Fruit fly (Drosophila melanogaster): ENCODE measurements around the gene CG7910.
A peak's percentile ranks its signal among the peaks of the same experiment; 100 is the strongest.

CG7910 gene

dm6 chr3R:8126316-8127150 lies 39.5 kb downstream of the CG7910 start, which contains the start of the genes CG9667 and Arl8 (continued):
- TF ChIP-seq usp (GFP tag; optimal IDR thresholded peaks at IDR 0.05): no peak
- no peak for TF ChIP-seq Doc2 (GFP tag; IDR thresholded peaks at IDR 0.05)
- TF ChIP-seq dysf (GFP tag; IDR thresholded peaks at IDR 0.05): peak; percentile 77
- TF ChIP-seq CG16863 (GFP tag; optimal IDR thresholded peaks at IDR 0.05): no peak
- TF ChIP-seq Sox102F (GFP tag; optimal IDR thresholded peaks at IDR 0.05): peak; percentile 64
- TF ChIP-seq Vsx1 (GFP tag; optimal IDR thresholded peaks at IDR 0.05): peak; percentile 10
- TF ChIP-seq Drgx (GFP tag; IDR thresholded peaks at IDR 0.05): 0 out of 2 replicates have a peak, but pooled peaks have one; percentile 26
- peak; percentile 67 for TF ChIP-seq CG3847 (GFP tag; IDR thresholded peaks at IDR 0.05)
- TF ChIP-seq dpn (GFP tag; optimal IDR thresholded peaks at IDR 0.05): peak in 1 of 2 experiments; percentile 70
- no peak for TF ChIP-seq CG15073 (GFP tag; optimal IDR thresholded peaks at IDR 0.05)
- TF ChIP-seq CG2129 (GFP tag; IDR thresholded peaks at IDR 0.05; ENCODE audit: partially characterized antibody): no peak

- TF ChIP-seq Vsx1 (GFP tag; optimal IDR thresholded peaks at IDR 0.05) (no peak), pum (GFP tag; optimal IDR thresholded peaks at IDR 0.05) (no peak), CG3847 (GFP tag; IDR thresholded peaks at IDR 0.05) (no peak), CG2199 (GFP tag; IDR thresholded peaks at IDR 0.05) (0 out of 3 replicates have a peak, but pooled peaks have one; percentile 43), jumu (GFP tag; optimal IDR thresholded peaks at IDR 0.05) (no peak), kay (GFP tag; optimal IDR thresholded peaks at IDR 0.05) (peak; percentile 62), zen (tag; optimal IDR thresholded peaks at IDR 0.05) (no peak), CG15479 (GFP tag; optimal IDR thresholded peaks at IDR 0.05) (peak; percentile 56), dpn (GFP tag; optimal IDR thresholded peaks at IDR 0.05) (no peak), Eip74EF (GFP tag; optimal IDR thresholded peaks at IDR 0.05) (peak in 1 of 2 experiments; percentile 79), ATbp (GFP tag; optimal IDR thresholded peaks at IDR 0.05) (no peak), grau (tag; optimal IDR thresholded peaks at IDR 0.05) (no peak), sens (GFP tag) (peak; percentile 77), lbe (GFP tag; optimal IDR thresholded peaks at IDR 0.05) (no peak), CG2889 (GFP tag; IDR thresholded peaks at IDR 0.05) (no peak), CG32767 (GFP tag; IDR thresholded peaks at IDR 0.05) (no peak), Med (GFP tag) (peak; percentile 61), gcm (GFP tag; optimal IDR thresholded peaks at IDR 0.05) (peak; percentile 74), CG15269 (tag; optimal IDR thresholded peaks at IDR 0.05) (no peak), CG7745 (tag; optimal IDR thresholded peaks at IDR 0.05) (no peak), Hr78 (GFP tag; optimal IDR thresholded peaks at IDR 0.05) (peak in 1 of 2 experiments; percentile 71), croc (GFP tag; conservative IDR thresholded peaks at IDR 0.05) (no peak), CG8944 (GFP tag; optimal IDR thresholded peaks at IDR 0.05) (no peak), CG17802 (tag; optimal IDR thresholded peaks at IDR 0.05) (no peak), gsb-n (tag; optimal IDR thresholded peaks at IDR 0.05) (no peak), CG6683 (GFP tag; optimal IDR thresholded peaks at IDR 0.05) (no peak), maf-S (GFP tag; optimal IDR thresholded peaks at IDR 0.05) (no peak), ftz-f1 (GFP tag; optimal IDR thresholded peaks at IDR 0.05) (no peak)
Observed at dm6 chr3R:8127151-8127690, 40.2 kb downstream of the CG7910 start.

- TF ChIP-seq sens (GFP tag) (peak; percentile 27), twi (tag; optimal IDR thresholded peaks at IDR 0.05) (no peak)
Observed at dm6 chr3R:8132398-8132797, 45.3 kb downstream of the CG7910 start.
